Worm (Caenorhabditis elegans): ENCODE results near the gene T01B7.5.

The T01B7.5 gene

ce11 chrII:8741277-8741676, 24.6 kb downstream of the T01B7.5 start:
- peak in 1 of 2 experiments; percentile 58 for TF ChIP-seq hif-1 (tag; optimal IDR thresholded peaks at IDR 0.05)
- TF ChIP-seq gei-8 (GFP tag; optimal IDR thresholded peaks at IDR 0.05): no peak
- no peak for TF ChIP-seq mes-2 (tag; optimal IDR thresholded peaks at IDR 0.05; ENCODE audit: poor library complexity, severe bottlenecking)
- TF ChIP-seq lin-38 (GFP tag; IDR thresholded peaks at IDR 0.05): no peak
- TF ChIP-seq ceh-32 (tag; optimal IDR thresholded peaks at IDR 0.05; ENCODE audit: poor library complexity): no peak
- peak; percentile 45; the same call in 1 of the 2 replicates for TF ChIP-seq ceh-20 (GFP tag; IDR thresholded peaks at IDR 0.05)
- peak; percentile 49; the same call in 1 of the 2 replicates for TF ChIP-seq tra-1 (GFP tag; IDR thresholded peaks at IDR 0.05)
- TF ChIP-seq nhr-41 (GFP tag; IDR thresholded peaks at IDR 0.05): no peak
- TF ChIP-seq T26A8.4 (GFP tag; IDR thresholded peaks at IDR 0.05): no peak
- TF ChIP-seq ZK546.5 (tag; optimal IDR thresholded peaks at IDR 0.05): no peak
- TF ChIP-seq nhr-48 (tag; optimal IDR thresholded peaks at IDR 0.05): peak; percentile 55
- peak; percentile 97 for TF ChIP-seq aha-1 (tag)
- TF ChIP-seq hlh-11 (tag; optimal IDR thresholded peaks at IDR 0.05): peak; percentile 62
- TF ChIP-seq madf-9 (GFP tag; conservative IDR thresholded peaks at IDR 0.05): no peak
- no peak for TF ChIP-seq nhr-76 (tag; optimal IDR thresholded peaks at IDR 0.05)
- no peak for TF ChIP-seq nhr-102 (tag; optimal IDR thresholded peaks at IDR 0.05)
- peak; percentile 63 for TF ChIP-seq dmd-6 (GFP tag; IDR thresholded peaks at IDR 0.05)
- peak; percentile 26 for TF ChIP-seq nhr-11 (tag; optimal IDR thresholded peaks at IDR 0.05)
- no peak for TF ChIP-seq nhr-25 (tag; optimal IDR thresholded peaks at IDR 0.05; ENCODE audit: borderline replicate concordance, insufficient read depth)
- no peak for TF ChIP-seq jun-1 (tag; optimal IDR thresholded peaks at IDR 0.05)
- no peak for TF ChIP-seq nhr-42 (GFP tag; IDR thresholded peaks at IDR 0.05)
- peak in 1 of 2 experiments; percentile 39 for TF ChIP-seq lsy-2 (tag; optimal IDR thresholded peaks at IDR 0.05)
- peak; percentile 20 for TF ChIP-seq dve-1 (tag; optimal IDR thresholded peaks at IDR 0.05; ENCODE audit: insufficient read depth)
- TF ChIP-seq mxl-3 (GFP tag; optimal IDR thresholded peaks at IDR 0.05): peak; percentile 49
- TF ChIP-seq Y105C5A.15 (GFP tag; IDR thresholded peaks at IDR 0.05): no peak
- TF ChIP-seq lin-39 (tag; optimal IDR thresholded peaks at IDR 0.05): no peak
- TF ChIP-seq pqm-1 (tag; optimal IDR thresholded peaks at IDR 0.05): no peak
- TF ChIP-seq saeg-2 (GFP tag; IDR thresholded peaks at IDR 0.05): no peak
- TF ChIP-seq ceh-82 (tag; optimal IDR thresholded peaks at IDR 0.05): no peak
- no peak for TF ChIP-seq daf-19 (GFP tag; conservative IDR thresholded peaks at IDR 0.05)
- no peak for TF ChIP-seq ZK337.2 (GFP tag; IDR thresholded peaks at IDR 0.05)
- no peak for TF ChIP-seq madf-5 (GFP tag; IDR thresholded peaks at IDR 0.05)
- no peak for TF ChIP-seq nhr-6 (tag; optimal IDR thresholded peaks at IDR 0.05)
- TF ChIP-seq fos-1 (tag; optimal IDR thresholded peaks at IDR 0.05): no peak
- no peak for TF ChIP-seq snpc-4 (tag; optimal IDR thresholded peaks at IDR 0.05)
- TF ChIP-seq php-3 (GFP tag; IDR thresholded peaks at IDR 0.05): 0 out of 2 replicates have a peak, but pooled peaks have one; percentile 5
- no peak for TF ChIP-seq D1046.2 (GFP tag; IDR thresholded peaks at IDR 0.05)
- TF ChIP-seq dmd-9 (GFP tag; IDR thresholded peaks at IDR 0.05): no peak
- TF ChIP-seq fkh-10 (GFP tag; optimal IDR thresholded peaks at IDR 0.05): no peak
- TF ChIP-seq duxl-1 (tag; optimal IDR thresholded peaks at IDR 0.05; ENCODE audit: poor library complexity): no peak
- TF ChIP-seq lin-13 (GFP tag; optimal IDR thresholded peaks at IDR 0.05): no peak
- no peak for TF ChIP-seq egl-43 (GFP tag; IDR thresholded peaks at IDR 0.05)
- no peak for TF ChIP-seq nhr-111 (GFP tag; optimal IDR thresholded peaks at IDR 0.05)
- TF ChIP-seq lin-1 (GFP tag; IDR thresholded peaks at IDR 0.05): no peak; the same call in 1 of the 2 replicates
- peak; percentile 16 for TF ChIP-seq nhr-28 (tag; optimal IDR thresholded peaks at IDR 0.05)
- TF ChIP-seq hlh-30 (tag; optimal IDR thresholded peaks at IDR 0.05; ENCODE audit: insufficient read depth): peak; percentile 73
- no peak for TF ChIP-seq zag-1 (tag; optimal IDR thresholded peaks at IDR 0.05)
- no peak for TF ChIP-seq nhr-77 (tag; optimal IDR thresholded peaks at IDR 0.05)
- no peak for TF ChIP-seq lin-29 (GFP tag; IDR thresholded peaks at IDR 0.05)
- no peak for TF ChIP-seq T20F7.1 (GFP tag; optimal IDR thresholded peaks at IDR 0.05)
- TF ChIP-seq set-16 (GFP tag; IDR thresholded peaks at IDR 0.05): no peak
